Fruit fly (Drosophila melanogaster) whole organism, prepupa: Measurements from ENCODE around the gene Manf.

Source experiments
- CG10631 ChIP-seq: fragments of 200-800 bp; sonication (Bioruptor generic); optimal IDR thresholded peaks from 2 replicates; lab custom pipeline; 2016; ENCODE audit warnings: missing biosample characterization, missing genetic modification characterization
- CG11294 ChIP-seq: fragments of 200-800 bp; sonication (Bioruptor generic); IDR thresholded peaks from 2 replicates; pipeline ENCODE4 v1.3.6; 2022; ENCODE audit warnings: missing biosample characterization, missing genetic modification characterization
- CG11762 ChIP-seq: fragments of 200-800 bp; sonication (Bioruptor generic); optimal IDR thresholded peaks from 3 replicates; lab custom pipeline; 2016; ENCODE audit warnings: missing biosample characterization, missing genetic modification characterization; ENCODE audit not compliant: insufficient read depth
- CG11902 ChIP-seq: fragments of 200-800 bp; sonication (Bioruptor generic); optimal IDR thresholded peaks from 3 replicates; lab custom pipeline; 2016; ENCODE audit warnings: missing biosample characterization, missing genetic modification characterization
- CG1621 ChIP-seq: fragments of 200-800 bp; sonication (Bioruptor generic); optimal IDR thresholded peaks from 3 replicates; lab custom pipeline; 2018; ENCODE audit warnings: missing biosample characterization, mild to moderate bottlenecking, missing genetic modification characterization
- CG3032 ChIP-seq: fragments of 200-800 bp; optimal IDR thresholded peaks from 2 replicates; lab custom pipeline; 2019; ENCODE audit warnings: missing biosample characterization, mild to moderate bottlenecking, missing genetic modification characterization, moderate library complexity
- CG32006 ChIP-seq: fragments of 200-800 bp; sonication (Bioruptor generic); optimal IDR thresholded peaks from 3 replicates; lab custom pipeline; 2017; ENCODE audit warnings: missing biosample characterization, mild to moderate bottlenecking, missing genetic modification characterization
- CG34406 ChIP-seq: fragments of 200-800 bp; sonication (Bioruptor generic); optimal IDR thresholded peaks from 3 replicates; lab custom pipeline; 2016; ENCODE audit warnings: missing biosample characterization, missing genetic modification characterization
- CG3919 ChIP-seq: fragments of 200-800 bp; sonication (Bioruptor generic); optimal IDR thresholded peaks from 3 replicates; lab custom pipeline; 2016; ENCODE audit warnings: missing biosample characterization, missing genetic modification characterization
- CG4318 ChIP-seq: fragments of 200-800 bp; sonication (Bioruptor generic); optimal IDR thresholded peaks from 3 replicates; lab custom pipeline; 2017; ENCODE audit warnings: missing biosample characterization, mild to moderate bottlenecking, missing genetic modification characterization
- CG6163 ChIP-seq: fragments of 200-800 bp; sonication (Bioruptor generic); IDR thresholded peaks from 3 replicates; pipeline ENCODE4 v1.3.6; 2022; ENCODE audit warnings: missing biosample characterization, missing genetic modification characterization
- CG6276 ChIP-seq: fragments of 200-800 bp; sonication (Bioruptor generic); optimal IDR thresholded peaks from 2 replicates; lab custom pipeline; 2017; ENCODE audit warnings: missing biosample characterization, mild to moderate bottlenecking, missing genetic modification characterization
- CG6792 ChIP-seq: fragments of 200-800 bp; sonication (Bioruptor generic); optimal IDR thresholded peaks from 3 replicates; lab custom pipeline; 2016; ENCODE audit warnings: missing biosample characterization, missing genetic modification characterization
- CG6808 ChIP-seq: fragments of 200-800 bp; sonication (Bioruptor generic); optimal IDR thresholded peaks from 3 replicates; lab custom pipeline; 2017; ENCODE audit warnings: missing biosample characterization, missing genetic modification characterization, mild to moderate bottlenecking, moderate library complexity, missing genetic modification reagents
- CG6854 ChIP-seq: fragments of 200-800 bp; sonication (Bioruptor generic); optimal IDR thresholded peaks from 2 replicates; lab custom pipeline; 2017; ENCODE audit warnings: missing biosample characterization, mild to moderate bottlenecking, missing genetic modification characterization
- CG7368 ChIP-seq: fragments of 200-800 bp; sonication (Bioruptor generic); optimal IDR thresholded peaks from 3 replicates; lab custom pipeline; 2016; ENCODE audit warnings: missing biosample characterization, missing genetic modification characterization
- CG9139 ChIP-seq: fragments of 200-800 bp; sonication (Bioruptor generic); optimal IDR thresholded peaks from 3 replicates; lab custom pipeline; 2017; ENCODE audit warnings: missing biosample characterization, mild to moderate bottlenecking, missing genetic modification characterization
- Eip75B ChIP-seq: fragments of 200-800 bp; sonication (Bioruptor generic); optimal IDR thresholded peaks from 3 replicates; lab custom pipeline; 2016; ENCODE audit warnings: missing biosample characterization, missing genetic modification characterization
- Eip78C ChIP-seq: fragments of 200-800 bp; sonication (Bioruptor generic); peaks from one replicate; lab custom pipeline; 2016; ENCODE audit warnings: missing biosample characterization, missing genetic modification characterization
- Ets21C ChIP-seq: fragments of 200-800 bp; sonication (Bioruptor generic); optimal IDR thresholded peaks from 3 replicates; lab custom pipeline; 2016; ENCODE audit warnings: missing biosample characterization, missing genetic modification characterization
- Ets96B ChIP-seq: fragments of 200-800 bp; optimal IDR thresholded peaks from 2 replicates; lab custom pipeline; 2019; ENCODE audit warnings: missing biosample characterization, mild to moderate bottlenecking, missing genetic modification characterization, moderate library complexity
- Gug ChIP-seq: fragments of 200-800 bp; sonication (Bioruptor generic); IDR thresholded peaks from 2 replicates; pipeline ENCODE4 v1.3.6; 2022; ENCODE audit warnings: missing biosample characterization, missing genetic modification characterization
- Hr38 ChIP-seq: sonication (Bioruptor generic); optimal IDR thresholded peaks from 2 replicates; lab custom pipeline; 2016; ENCODE audit warnings: missing biosample characterization, missing genetic modification characterization
- OdsH ChIP-seq: fragments of 200-800 bp; sonication (Bioruptor generic); optimal IDR thresholded peaks from 3 replicates; lab custom pipeline; 2016; ENCODE audit warnings: missing biosample characterization, missing genetic modification characterization
- Sox102F ChIP-seq: fragments of 200-800 bp; sonication (Bioruptor generic); optimal IDR thresholded peaks from 2 replicates; lab custom pipeline; 2016; ENCODE audit warnings: missing biosample characterization, mild to moderate bottlenecking, missing genetic modification characterization
- Sox15 ChIP-seq: fragments of 200-800 bp; sonication (Bioruptor generic); optimal IDR thresholded peaks from 3 replicates; lab custom pipeline; 2016; ENCODE audit warnings: missing biosample characterization, missing genetic modification characterization
- acj6 ChIP-seq: fragments of 200-800 bp; sonication (Bioruptor generic); optimal IDR thresholded peaks from 3 replicates; lab custom pipeline; 2016; ENCODE audit warnings: missing biosample characterization, missing genetic modification characterization
- cyc ChIP-seq: fragments of 200-800 bp; sonication (Bioruptor generic); optimal IDR thresholded peaks from 3 replicates; lab custom pipeline; 2016; ENCODE audit warnings: missing biosample characterization, missing genetic modification characterization
- dsx ChIP-seq: fragments of 200-800 bp; optimal IDR thresholded peaks from 3 replicates; lab custom pipeline; 2019; ENCODE audit warnings: missing biosample characterization, mild to moderate bottlenecking, missing genetic modification characterization, moderate library complexity; ENCODE audit not compliant: poor library complexity, severe bottlenecking
- esn ChIP-seq: fragments of 200-800 bp; sonication (Bioruptor generic); optimal IDR thresholded peaks from 2 replicates; lab custom pipeline; 2016; ENCODE audit warnings: missing biosample characterization, mild to moderate bottlenecking, missing genetic modification characterization, moderate library complexity
- fd59A ChIP-seq: fragments of 200-800 bp; sonication (Bioruptor generic); optimal IDR thresholded peaks from 2 replicates; lab custom pipeline; 2017; ENCODE audit warnings: missing biosample characterization, mild to moderate bottlenecking, missing genetic modification characterization, missing genetic modification reagents
- fd85E ChIP-seq: fragments of 200-800 bp; sonication (Bioruptor generic); optimal IDR thresholded peaks from 3 replicates; lab custom pipeline; 2016; ENCODE audit warnings: missing biosample characterization, missing genetic modification characterization
- lz ChIP-seq: fragments of 200-800 bp; sonication (Bioruptor generic); optimal IDR thresholded peaks from 3 replicates; lab custom pipeline; 2016; ENCODE audit warnings: missing biosample characterization, missing genetic modification characterization
- net ChIP-seq: fragments of 200-800 bp; sonication (Bioruptor generic); optimal IDR thresholded peaks from 3 replicates; lab custom pipeline; 2016; ENCODE audit warnings: missing biosample characterization, missing genetic modification characterization
- salr ChIP-seq, 2 experiments: fragments of 200-800 bp; sonication (Bioruptor generic); optimal IDR thresholded peaks; 3 replicates each; lab custom pipeline; 2016 to 2018; ENCODE audit warnings: missing biosample characterization in 2 of 2, missing genetic modification characterization in 2 of 2, mild to moderate bottlenecking in 1 of 2
- spab ChIP-seq: fragments of 200-800 bp; sonication (Bioruptor generic); optimal IDR thresholded peaks from 2 replicates; lab custom pipeline; 2017; ENCODE audit warnings: missing biosample characterization, mild to moderate bottlenecking, missing genetic modification characterization, missing genetic modification reagents
- ss ChIP-seq, 2 experiments: fragments of 200-800 bp; sonication (Bioruptor generic); optimal IDR thresholded peaks; 2 replicates in 1 of 2; 3 replicates in 1 of 2; lab custom pipeline; 2017 to 2018; ENCODE audit warnings: mild to moderate bottlenecking in 2 of 2, missing biosample characterization in 2 of 2, missing genetic modification characterization in 2 of 2, moderate library complexity in 1 of 2
- topi ChIP-seq: fragments of 200-800 bp; sonication (Bioruptor generic); optimal IDR thresholded peaks from 3 replicates; lab custom pipeline; 2016; ENCODE audit warnings: missing biosample characterization, missing genetic modification characterization
- vri ChIP-seq: fragments of 200-800 bp; sonication (Bioruptor generic); optimal IDR thresholded peaks from 3 replicates; lab custom pipeline; 2016; ENCODE audit warnings: missing biosample characterization, mild to moderate bottlenecking, missing genetic modification characterization

The Manf gene

DNA sequence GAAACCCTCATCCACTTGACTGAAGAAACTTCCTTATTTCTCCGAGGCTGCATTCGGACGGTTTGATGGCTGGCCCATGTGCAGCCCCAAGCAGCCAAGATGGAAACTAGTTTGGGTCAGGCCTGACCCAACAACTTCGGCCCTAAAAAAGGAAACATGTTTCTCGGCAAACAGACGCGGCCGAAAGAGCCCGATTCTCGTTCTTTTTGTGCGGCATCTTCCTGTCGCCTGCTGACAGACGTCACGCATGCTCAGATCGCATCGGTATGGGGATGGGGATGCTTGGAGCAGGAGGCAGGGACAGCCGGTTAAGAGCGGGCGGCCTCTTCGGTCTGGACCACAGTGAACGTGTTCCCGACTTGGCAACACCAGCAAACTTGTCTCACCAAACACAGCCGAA is 32.5 kb upstream of the Manf start:
- no peak for TF ChIP-seq acj6
- TF ChIP-seq salr (GFP tag; optimal IDR thresholded peaks at IDR 0.05; lab: Kevin White, UChicago), result no peak
- TF ChIP-seq Sox102F (GFP tag; lab: Kevin White, UChicago), result no peak
- TF ChIP-seq CG6808, result peak; percentile 17
- TF ChIP-seq topi (GFP tag; lab: Kevin White, UChicago), result no peak
- peak; percentile 36 for TF ChIP-seq CG1621 (tag; lab: Kevin White, UChicago)
- no peak for TF ChIP-seq vri (GFP tag; lab: Kevin White, UChicago)
- no peak for TF ChIP-seq CG4318
- peak; percentile 53 for TF ChIP-seq dsx (GFP tag; lab: Kevin White, UChicago)
- TF ChIP-seq fd59A (GFP tag; lab: Kevin White, UChicago), result no peak
- no peak for TF ChIP-seq Ets21C
- peak; percentile 27 for TF ChIP-seq CG7368
- no peak for TF ChIP-seq CG6792 (GFP tag; lab: Kevin White, UChicago)
- no peak for TF ChIP-seq CG11902 (GFP tag; lab: Kevin White, UChicago)
- TF ChIP-seq CG3919, result no peak
- TF ChIP-seq CG9139, result peak; percentile 8
- TF ChIP-seq CG6163, result peak; percentile 37; the same call in 2 of the 3 replicates
- TF ChIP-seq cyc (GFP tag; lab: Kevin White, UChicago), result no peak
- TF ChIP-seq CG6854 (GFP tag; lab: Kevin White, UChicago), result peak; percentile 54
- TF ChIP-seq ss (GFP tag; optimal IDR thresholded peaks at IDR 0.05; lab: Kevin White, UChicago), result peak; percentile 15 to 95
- peak; percentile 44 for TF ChIP-seq Eip75B
- no peak for TF ChIP-seq Sox15 (GFP tag; lab: Kevin White, UChicago)
- no peak for TF ChIP-seq CG34406 (GFP tag; lab: Kevin White, UChicago)
- TF ChIP-seq Eip78C (GFP tag; lab: Kevin White, UChicago), result peak; percentile 77
- no peak for TF ChIP-seq OdsH (GFP tag; lab: Kevin White, UChicago)
- TF ChIP-seq CG11762 (GFP tag; lab: Kevin White, UChicago), result no peak

DNA sequence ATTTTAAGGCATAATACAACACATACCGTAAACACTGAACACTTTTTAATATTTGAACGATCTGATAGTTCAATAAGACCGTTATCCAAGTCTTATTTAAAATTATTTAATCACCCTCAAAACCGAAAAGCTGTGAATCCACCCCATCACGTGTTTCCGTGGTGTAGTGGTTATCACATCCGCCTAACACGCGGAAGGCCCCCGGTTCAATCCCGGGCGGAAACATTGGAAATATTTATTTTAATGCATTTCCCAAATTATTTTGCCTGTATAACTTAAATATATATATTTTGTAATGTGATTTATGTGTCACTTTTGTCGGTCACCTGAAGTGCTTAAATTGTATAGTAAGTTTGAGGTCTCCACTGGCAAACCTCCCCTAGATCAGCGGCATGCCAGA is 27.7 kb upstream of the Manf start, which contains the start of gene CG44044:
CG44044 (plus strand) TSS at position 301 of the 400 bp plus-strand sequence.
- TF ChIP-seq Hr38 (GFP tag; lab: Kevin White, UChicago) (no peak), Gug (GFP tag; lab: Robert Waterston, UW) (no peak), ss (GFP tag; optimal IDR thresholded peaks at IDR 0.05; lab: Kevin White, UChicago) (no peak), CG4318 (no peak), fd85E (no peak), CG11902 (GFP tag; lab: Kevin White, UChicago) (no peak), CG34406 (GFP tag; lab: Kevin White, UChicago) (no peak), topi (GFP tag; lab: Kevin White, UChicago) (no peak), Ets96B (tag; lab: Kevin White, UChicago) (no peak), CG32006 (GFP tag; lab: Kevin White, UChicago) (no peak), OdsH (GFP tag; lab: Kevin White, UChicago) (no peak), CG11294 (no peak), Ets21C (no peak), CG3032 (tag; lab: Kevin White, UChicago) (no peak), CG6163 (no peak), Eip78C (GFP tag; lab: Kevin White, UChicago) (no peak)

DNA sequence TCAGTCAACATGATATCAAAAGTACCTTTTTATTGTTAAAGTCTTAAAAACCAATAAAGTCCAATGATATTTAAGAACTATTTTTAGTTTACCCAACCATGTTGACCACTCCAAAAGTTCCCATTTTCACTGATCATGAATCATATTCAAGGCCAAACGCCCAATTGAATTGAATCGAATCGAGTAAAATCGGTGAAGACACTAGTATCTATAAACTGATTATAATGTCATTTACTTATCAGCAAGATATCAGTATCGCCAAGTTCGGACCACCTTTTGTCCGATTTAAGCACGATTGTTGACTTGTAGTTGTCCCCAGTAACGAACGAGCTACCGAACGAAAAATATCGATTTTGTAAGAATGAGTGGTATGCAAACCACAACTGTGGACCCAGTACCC is 26.1 kb upstream of the Manf start, which contains the start of gene CG6901:
CG6901 (plus strand) TSS at position 323 of the 400 bp plus-strand sequence.
- TF ChIP-seq esn (GFP tag; lab: Kevin White, UChicago) (no peak), CG6276 (no peak), Gug (GFP tag; lab: Robert Waterston, UW) (no peak), Sox15 (GFP tag; lab: Kevin White, UChicago) (no peak)
- TF ChIP-seq, all 60 proteins: peak for 0

dm6 chr3R:16325192-16325591 is 24.0 kb upstream of the Manf start, which contains the start of gene CG17929:
Gene CG17929 (plus strand): TSS chr3R:16325492.
- TF ChIP-seq CG10631 (no peak), Eip78C (GFP tag; lab: Kevin White, UChicago) (no peak), spab (GFP tag; lab: Kevin White, UChicago) (no peak), net (no peak), lz (GFP tag; lab: Kevin White, UChicago) (no peak)
